Worm (Caenorhabditis elegans) whole organism, L4 larva: ENCODE measurements around the gene C02E7.6.

ENCODE experiments used
- R02D3.7 ChIP-seq: fragments of 150-350 bp; sonication (generic microtip); optimal IDR thresholded peaks from 3 replicates; lab custom pipeline; 2014; ENCODE audit warnings: missing biosample characterization, missing genetic modification characterization
- Y75B8A.6 ChIP-seq: fragments of 200-800 bp; sonication (Bioruptor generic); IDR thresholded peaks from 2 replicates; pipeline ENCODE4 v1.3.6; 2022; ENCODE audit warnings: missing genetic modification reagents, missing genetic modification characterization, missing compliant biosample characterization
- ZK546.5 ChIP-seq, 2 experiments: sonication (generic microtip); optimal IDR thresholded peaks; 2 replicates each; lab custom pipeline; 2017; ENCODE audit warnings: missing biosample characterization in 2 of 2, missing genetic modification characterization in 2 of 2
- aly-2 ChIP-seq: sonication (generic microtip); optimal IDR thresholded peaks from 2 replicates; lab custom pipeline; 2018; ENCODE audit warnings: missing biosample characterization, missing genetic modification characterization
- ceh-62 ChIP-seq: sonication (generic microtip); optimal IDR thresholded peaks from 2 replicates; lab custom pipeline; 2017; ENCODE audit warnings: missing biosample characterization, missing genetic modification characterization
- dmd-6 ChIP-seq: fragments of 200-800 bp; sonication (Bioruptor generic); IDR thresholded peaks from 2 replicates; pipeline ENCODE4 v1.3.6; 2022; ENCODE audit warnings: missing genetic modification reagents, missing genetic modification characterization, missing compliant biosample characterization
- egl-43 ChIP-seq: fragments of 200-800 bp; sonication (Bioruptor generic); IDR thresholded peaks from 2 replicates; pipeline ENCODE4 v1.3.6; 2022; ENCODE audit warnings: missing genetic modification reagents, missing genetic modification characterization, missing compliant biosample characterization
- lim-7 ChIP-seq: fragments of 200-800 bp; sonication (Bioruptor generic); IDR thresholded peaks from 2 replicates; pipeline ENCODE4 v1.3.6; 2022; ENCODE audit warnings: missing genetic modification characterization, missing compliant biosample characterization
- lin-39 ChIP-seq: fragments of 150-350 bp; optimal IDR thresholded peaks from 2 replicates; lab custom pipeline; 2014; ENCODE audit warnings: missing biosample characterization, missing genetic modification reagents, missing genetic modification characterization
- mep-1 ChIP-seq: fragments of 150-350 bp; sonication (generic microtip); optimal IDR thresholded peaks from 3 replicates; lab custom pipeline; 2014; ENCODE audit warnings: missing biosample characterization, missing genetic modification characterization
- skn-1 ChIP-seq: fragments of 150-350 bp; optimal IDR thresholded peaks from 2 replicates; lab custom pipeline; 2014; ENCODE audit warnings: missing biosample characterization, missing genetic modification characterization
- ztf-7 ChIP-seq: fragments of 150-350 bp; optimal IDR thresholded peaks from 2 replicates; lab custom pipeline; 2014; ENCODE audit warnings: missing biosample characterization, missing genetic modification characterization

ce11 chrV:4920690-4921152 is 1.7 kb downstream of the C02E7.6 start, which contains the start of the genes C02E7.8 and srh-23:
- TF ChIP-seq ceh-62 (no peak), R02D3.7 (no peak), ztf-7 (tag; lab: Kevin White, UChicago) (no peak), ZK546.5 (tag; optimal IDR thresholded peaks at IDR 0.05; lab: Kevin White, UChicago) (no peak), Y75B8A.6 (GFP tag; lab: Robert Waterston, UW) (no peak), lin-39 (tag; lab: Kevin White, UChicago) (no peak), mep-1 (tag; lab: Kevin White, UChicago) (no peak), skn-1 (tag; lab: Kevin White, UChicago) (no peak), aly-2 (tag; lab: Kevin White, UChicago) (no peak), dmd-6 (GFP tag; lab: Robert Waterston, UW) (no peak), egl-43 (no peak), lim-7 (GFP tag; lab: Robert Waterston, UW) (no peak)
